Worm (Caenorhabditis elegans) whole organism, L4/young adult: ENCODE results near the gene srh-39.

Source experiments
- W03F9.2 ChIP-seq: fragments of 150-350 bp; optimal IDR thresholded peaks from 2 replicates; lab custom pipeline; 2014; ENCODE audit warnings: missing biosample characterization, missing genetic modification characterization
- him-1 ChIP-seq: sonication (generic microtip); optimal IDR thresholded peaks from 2 replicates; lab custom pipeline; 2016; ENCODE audit warnings: missing genotype, missing genetic modification reagents, missing genetic modification characterization, missing compliant biosample characterization

- TF ChIP-seq him-1 (tag; lab: Kevin White, UChicago): no peak
- TF ChIP-seq W03F9.2: no peak
These were observed 27.2 kb upstream of the srh-39 start for ce11 chrII:7792514-7792913.
